Fruit fly (Drosophila melanogaster) whole organism, embryonic: ENCODE results near the gene CG12477.

Source experiments
- Abd-B ChIP-seq: fragments of 200-800 bp; sonication (Bioruptor generic); optimal IDR thresholded peaks from 2 replicates; lab custom pipeline; 2018; ENCODE audit warnings: missing biosample characterization, mild to moderate bottlenecking, missing genetic modification characterization, moderate library complexity
- Antp ChIP-seq: fragments of 200-800 bp; sonication (Bioruptor generic); optimal IDR thresholded peaks from 3 replicates; lab custom pipeline; 2016; ENCODE audit warnings: missing biosample characterization, missing genetic modification characterization
- B-H1 ChIP-seq: fragments of 200-800 bp; sonication (Bioruptor generic); IDR thresholded peaks from 3 replicates; pipeline ENCODE4 v1.3.6; 2022; ENCODE audit warnings: missing biosample characterization, missing genetic modification characterization
- CG10366 ChIP-seq: fragments of 200-800 bp; sonication (Bioruptor generic); IDR thresholded peaks from 2 replicates; pipeline ENCODE4 v1.3.6; 2022; ENCODE audit warnings: missing biosample characterization, missing genetic modification characterization
- CG11696 ChIP-seq: fragments of 200-800 bp; sonication (Bioruptor generic); IDR thresholded peaks from 2 replicates; pipeline ENCODE4 v1.3.6; 2022; ENCODE audit warnings: missing biosample characterization, missing genetic modification characterization
- CG16813 ChIP-seq: fragments of 200-800 bp; sonication (Bioruptor generic); IDR thresholded peaks from 3 replicates; pipeline ENCODE4 v1.3.6; 2022; ENCODE audit warnings: missing biosample characterization, missing genetic modification characterization; ENCODE audit not compliant: partially characterized antibody
- CG17385 ChIP-seq: fragments of 200-800 bp; sonication (Bioruptor generic); optimal IDR thresholded peaks from 3 replicates; lab custom pipeline; 2018; ENCODE audit warnings: missing biosample characterization, mild to moderate bottlenecking, missing genetic modification characterization
- CG17912 ChIP-seq: fragments of 200-800 bp; sonication (Bioruptor generic); optimal IDR thresholded peaks from 2 replicates; lab custom pipeline; 2018; ENCODE audit warnings: missing biosample characterization, mild to moderate bottlenecking, missing genetic modification characterization
- CG1832 ChIP-seq: fragments of 200-800 bp; sonication (Bioruptor generic); optimal IDR thresholded peaks from 2 replicates; lab custom pipeline; 2017; ENCODE audit warnings: missing biosample characterization, mild to moderate bottlenecking, missing genetic modification characterization, inconsistent platforms
- CG30403 ChIP-seq: fragments of 200-800 bp; sonication (Bioruptor generic); optimal IDR thresholded peaks from 3 replicates; lab custom pipeline; 2016; ENCODE audit warnings: missing biosample characterization, missing genetic modification characterization
- CG32772 ChIP-seq: fragments of 200-800 bp; sonication (Bioruptor generic); IDR thresholded peaks from 2 replicates; pipeline ENCODE4 v1.3.6; 2022; ENCODE audit warnings: missing biosample characterization, missing genetic modification characterization
- CG3281 ChIP-seq: fragments of 200-800 bp; sonication (Bioruptor generic); optimal IDR thresholded peaks from 3 replicates; lab custom pipeline; 2017; ENCODE audit warnings: missing biosample characterization, mild to moderate bottlenecking, missing genetic modification characterization
- CG34422 ChIP-seq: fragments of 200-800 bp; sonication (Bioruptor generic); IDR thresholded peaks from 3 replicates; pipeline ENCODE4 v1.3.6; 2022; ENCODE audit warnings: missing biosample characterization, missing genetic modification characterization
- CG4707 ChIP-seq: fragments of 200-800 bp; sonication (Bioruptor generic); optimal IDR thresholded peaks from 2 replicates; lab custom pipeline; 2018; ENCODE audit warnings: missing biosample characterization, mild to moderate bottlenecking, missing genetic modification characterization, moderate library complexity
- CG4854 ChIP-seq: fragments of 200-800 bp; sonication (Bioruptor generic); optimal IDR thresholded peaks from 2 replicates; lab custom pipeline; 2016; ENCODE audit warnings: missing biosample characterization, missing genetic modification characterization, inconsistent platforms
- CG6689 ChIP-seq: fragments of 200-800 bp; sonication (Bioruptor generic); IDR thresholded peaks from 2 replicates; pipeline ENCODE4 v1.3.6; 2022; ENCODE audit warnings: missing biosample characterization, missing genetic modification characterization
- CG7963 ChIP-seq: fragments of 200-800 bp; sonication (Bioruptor generic); IDR thresholded peaks from 3 replicates; pipeline ENCODE4 v1.3.6; 2022; ENCODE audit warnings: missing biosample characterization, missing genetic modification characterization; ENCODE audit not compliant: partially characterized antibody
- CG8388 ChIP-seq: fragments of 200-800 bp; sonication (Bioruptor generic); optimal IDR thresholded peaks from 2 replicates; lab custom pipeline; 2019; ENCODE audit warnings: missing biosample characterization, mild to moderate bottlenecking, missing genetic modification characterization, moderate library complexity
- CG8765 ChIP-seq: fragments of 200-800 bp; sonication (Bioruptor generic); IDR thresholded peaks from 2 replicates; pipeline ENCODE4 v1.3.6; 2022; ENCODE audit warnings: missing biosample characterization, missing genetic modification characterization
- CG9797 ChIP-seq: fragments of 200-800 bp; sonication (Bioruptor generic); optimal IDR thresholded peaks from 3 replicates; lab custom pipeline; 2018; ENCODE audit warnings: missing biosample characterization, mild to moderate bottlenecking, missing genetic modification characterization
- D19B ChIP-seq: fragments of 200-800 bp; sonication (Bioruptor generic); optimal IDR thresholded peaks from 2 replicates; lab custom pipeline; 2017; ENCODE audit warnings: missing biosample characterization, mild to moderate bottlenecking, missing genetic modification characterization
- ERR ChIP-seq: fragments of 200-800 bp; sonication (Bioruptor generic); optimal IDR thresholded peaks from 2 replicates; lab custom pipeline; 2016; ENCODE audit warnings: missing biosample characterization, missing genetic modification characterization
- Gsc ChIP-seq: fragments of 200-800 bp; sonication (Bioruptor generic); IDR thresholded peaks from 2 replicates; pipeline ENCODE4 v1.3.6; 2022; ENCODE audit warnings: missing biosample characterization, missing genetic modification characterization
- NC2α ChIP-seq: fragments of 200-800 bp; sonication (Bioruptor generic); optimal IDR thresholded peaks from 2 replicates; lab custom pipeline; 2016; ENCODE audit warnings: missing biosample characterization, missing genetic modification characterization
- Optix ChIP-seq: fragments of 200-800 bp; sonication (Bioruptor generic); IDR thresholded peaks from 3 replicates; pipeline ENCODE4 v1.3.6; 2022; ENCODE audit warnings: missing biosample characterization, missing genetic modification characterization
- Sin3A ChIP-seq: fragments of >200 bp; optimal IDR thresholded peaks from 2 replicates; lab custom pipeline; 2018
- Sox102F ChIP-seq: fragments of 200-800 bp; sonication (Bioruptor generic); optimal IDR thresholded peaks from 2 replicates; lab custom pipeline; 2018; ENCODE audit warnings: missing biosample characterization, mild to moderate bottlenecking, missing genetic modification characterization, moderate library complexity
- Spps ChIP-seq: fragments of 200-800 bp; sonication (Bioruptor generic); optimal IDR thresholded peaks from 2 replicates; lab custom pipeline; 2018; ENCODE audit warnings: missing biosample characterization, mild to moderate bottlenecking, missing genetic modification characterization
- ato ChIP-seq: fragments of 200-800 bp; sonication (Bioruptor generic); IDR thresholded peaks from 2 replicates; pipeline ENCODE4 v1.3.6; 2022; ENCODE audit warnings: missing biosample characterization, missing genetic modification characterization; ENCODE audit not compliant: partially characterized antibody
- chif ChIP-seq, 2 experiments: fragments of 200-800 bp; sonication (Bioruptor generic); optimal IDR thresholded peaks; 3 replicates each; lab custom pipeline; 2016; ENCODE audit warnings: missing biosample characterization in 2 of 2, missing genetic modification characterization in 2 of 2
- dmrt99B ChIP-seq: fragments of 200-800 bp; sonication (Bioruptor generic); optimal IDR thresholded peaks from 2 replicates; lab custom pipeline; 2018; ENCODE audit warnings: missing biosample characterization, mild to moderate bottlenecking, missing genetic modification characterization, moderate library complexity
- fd3F ChIP-seq: fragments of 200-800 bp; sonication (Bioruptor generic); optimal IDR thresholded peaks from 2 replicates; lab custom pipeline; 2018; ENCODE audit warnings: missing biosample characterization, mild to moderate bottlenecking, missing genetic modification characterization, moderate library complexity
- gcm2 ChIP-seq: fragments of 200-800 bp; sonication (Bioruptor generic); optimal IDR thresholded peaks from 2 replicates; lab custom pipeline; 2016; ENCODE audit warnings: missing biosample characterization, missing genetic modification characterization
- gem ChIP-seq: fragments of 200-800 bp; sonication (Bioruptor generic); optimal IDR thresholded peaks from 2 replicates; lab custom pipeline; 2019; ENCODE audit warnings: missing biosample characterization, mild to moderate bottlenecking, missing genetic modification characterization, moderate library complexity
- gfzf ChIP-seq: fragments of 200-800 bp; sonication (Bioruptor generic); optimal IDR thresholded peaks from 2 replicates; lab custom pipeline; 2016; ENCODE audit warnings: missing biosample characterization, mild to moderate bottlenecking, missing genetic modification characterization, moderate library complexity
- hbn ChIP-seq: fragments of 200-800 bp; sonication (Bioruptor generic); IDR thresholded peaks from 2 replicates; pipeline ENCODE4 v1.3.6; 2022; ENCODE audit warnings: missing biosample characterization, missing genetic modification characterization; ENCODE audit not compliant: partially characterized antibody
- ind ChIP-seq: fragments of 200-800 bp; sonication (Bioruptor generic); optimal IDR thresholded peaks from 3 replicates; lab custom pipeline; 2016; ENCODE audit warnings: missing biosample characterization, missing genetic modification characterization
- ken ChIP-seq: fragments of 200-800 bp; sonication (Bioruptor generic); IDR thresholded peaks from 3 replicates; pipeline ENCODE4 v1.3.6; 2022; ENCODE audit warnings: missing biosample characterization, missing genetic modification characterization
- lbe ChIP-seq: fragments of 200-800 bp; sonication (Bioruptor generic); optimal IDR thresholded peaks from 2 replicates; lab custom pipeline; 2016; ENCODE audit warnings: missing biosample characterization, mild to moderate bottlenecking, missing genetic modification characterization
- lmd ChIP-seq: fragments of 200-800 bp; sonication (Bioruptor generic); IDR thresholded peaks from 2 replicates; pipeline ENCODE4 v1.3.6; 2022; ENCODE audit warnings: missing biosample characterization, missing genetic modification characterization
- mam ChIP-seq: fragments of 200-800 bp; sonication (Bioruptor generic); optimal IDR thresholded peaks from 3 replicates; lab custom pipeline; 2016; ENCODE audit warnings: missing biosample characterization, missing genetic modification characterization
- org-1 ChIP-seq: fragments of 200-800 bp; sonication (Bioruptor generic); optimal IDR thresholded peaks from 2 replicates; lab custom pipeline; 2017; ENCODE audit warnings: missing biosample characterization, missing genetic modification characterization
- peb ChIP-seq: fragments of 200-800 bp; sonication (Bioruptor generic); IDR thresholded peaks from 2 replicates; pipeline ENCODE4 v1.3.6; 2022; ENCODE audit warnings: missing biosample characterization, missing genetic modification characterization
- pnt ChIP-seq: fragments of 200-800 bp; sonication (Bioruptor generic); optimal IDR thresholded peaks from 3 replicates; lab custom pipeline; 2016; ENCODE audit warnings: missing biosample characterization, missing genetic modification characterization
- pzg ChIP-seq: fragments of 200-800 bp; sonication (Bioruptor generic); optimal IDR thresholded peaks from 3 replicates; lab custom pipeline; 2018; ENCODE audit warnings: missing biosample characterization, mild to moderate bottlenecking, missing genetic modification characterization, moderate library complexity
- row ChIP-seq: fragments of 200-800 bp; sonication (Bioruptor generic); IDR thresholded peaks from 3 replicates; pipeline ENCODE4 v1.3.6; 2022; ENCODE audit warnings: missing biosample characterization, missing genetic modification characterization
- slou ChIP-seq: fragments of 200-800 bp; sonication (Bioruptor generic); optimal IDR thresholded peaks from 3 replicates; lab custom pipeline; 2016; ENCODE audit warnings: missing biosample characterization, missing genetic modification characterization
- stc ChIP-seq: fragments of 200-800 bp; sonication (Bioruptor generic); IDR thresholded peaks from 2 replicates; pipeline ENCODE4 v1.3.6; 2022; ENCODE audit warnings: missing biosample characterization, missing genetic modification characterization
- vfl ChIP-seq: fragments of 200-800 bp; sonication (Bioruptor generic); optimal IDR thresholded peaks from 2 replicates; lab custom pipeline; 2016; ENCODE audit warnings: missing biosample characterization, missing genetic modification characterization
- zen2 ChIP-seq: fragments of 200-800 bp; sonication (Bioruptor generic); IDR thresholded peaks from 3 replicates; pipeline ENCODE4 v1.3.6; 2022; ENCODE audit warnings: missing biosample characterization, missing genetic modification characterization; ENCODE audit not compliant: partially characterized antibody

The CG12477 gene

DNA sequence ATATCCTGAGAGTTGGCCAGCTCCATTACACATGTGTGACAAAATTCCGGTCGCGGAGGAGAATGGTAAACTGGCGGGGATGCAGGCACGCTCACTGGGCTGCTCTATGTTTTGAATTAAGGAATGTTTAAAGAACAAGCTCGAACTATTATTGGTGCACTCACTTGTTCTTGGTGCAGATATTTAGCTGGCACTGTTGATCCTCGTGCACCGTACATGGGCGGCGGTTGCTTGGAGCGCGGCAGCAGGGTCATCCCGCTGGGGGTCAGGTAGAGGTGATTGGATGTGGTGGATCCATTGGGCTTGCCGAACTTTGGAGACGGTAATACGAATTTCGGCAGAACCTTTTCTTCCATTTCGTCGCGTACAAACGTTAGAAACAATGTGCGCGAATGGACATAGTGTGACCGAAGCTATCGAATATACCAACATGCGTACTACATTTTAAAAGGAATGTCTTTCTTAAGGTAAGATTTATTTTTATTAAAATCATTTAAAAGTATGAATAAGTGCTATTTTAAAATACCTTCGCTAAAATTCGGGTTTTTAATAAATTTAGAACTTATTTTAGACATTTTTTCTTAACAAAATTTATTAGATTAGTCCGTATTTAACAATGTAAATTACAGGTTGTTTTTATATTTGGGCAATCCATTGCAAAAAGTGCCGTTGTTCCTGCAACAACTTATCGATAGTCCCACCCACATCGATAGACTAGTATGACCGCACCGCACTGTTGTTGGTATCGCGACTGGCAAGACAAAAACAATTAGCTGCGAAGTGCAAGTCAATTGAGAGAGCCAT lies 25.1 kb upstream of the CG12477 start, which contains the start of the genes Nufip and Atg3 (continued):
- TF ChIP-seq CG3281 (GFP tag; lab: Kevin White, UChicago) (no peak), hbn (GFP tag; lab: Robert Waterston, UW) (peak; percentile 75), D19B (GFP tag; lab: Kevin White, UChicago) (no peak), CG1832 (no peak), ERR (GFP tag; lab: Kevin White, UChicago) (no peak), gem (peak; percentile 64), dmrt99B (tag; lab: Kevin White, UChicago) (peak; percentile 22), stc (no peak), CG9797 (GFP tag; lab: Kevin White, UChicago) (peak; percentile 80), CG4707 (GFP tag; lab: Kevin White, UChicago) (no peak), Spps (tag; lab: Kevin White, UChicago) (no peak), NC2α (no peak), CG32772 (GFP tag; lab: Robert Waterston, UW) (no peak), ken (GFP tag; lab: Robert Waterston, UW) (no peak), pnt (no peak), vfl (no peak), CG34422 (GFP tag; lab: Robert Waterston, UW) (0 out of 3 replicates have a peak, but pooled peaks have one; percentile 12), fd3F (GFP tag; lab: Kevin White, UChicago) (no peak), CG7963 (GFP tag; lab: Robert Waterston, UW) (peak; percentile 49; the same call in 1 of the 3 replicates), B-H1 (GFP tag; lab: Robert Waterston, UW) (no peak), lmd (GFP tag; lab: Robert Waterston, UW) (no peak), Abd-B (no peak), slou (no peak), row (GFP tag; lab: Robert Waterston, UW) (peak; percentile 76), Sox102F (GFP tag; lab: Kevin White, UChicago) (no peak), CG8765 (GFP tag; lab: Robert Waterston, UW) (no peak), CG4854 (GFP tag; lab: Kevin White, UChicago) (no peak), Optix (GFP tag; lab: Robert Waterston, UW) (no peak), CG17912 (no peak), lbe (GFP tag; lab: Kevin White, UChicago) (no peak), Sin3A (lab: Kevin White, UChicago) (peak; percentile 66), zen2 (GFP tag; lab: Robert Waterston, UW) (peak; percentile 57; the same call in 2 of the 3 replicates), Gsc (GFP tag; lab: Robert Waterston, UW) (no peak), CG8388 (GFP tag; lab: Kevin White, UChicago) (peak; percentile 99), ind (GFP tag; lab: Kevin White, UChicago) (peak; percentile 11), CG10366 (GFP tag; lab: Robert Waterston, UW) (no peak), chif (GFP tag; optimal IDR thresholded peaks at IDR 0.05; lab: Kevin White, UChicago) (peak in 1 of 2 experiments; percentile 36), org-1 (GFP tag; lab: Kevin White, UChicago) (no peak), CG11696 (GFP tag; lab: Robert Waterston, UW) (no peak), CG16813 (GFP tag; lab: Robert Waterston, UW) (peak; percentile 74), Antp (GFP tag; lab: Kevin White, UChicago) (no peak), ato (GFP tag; lab: Robert Waterston, UW) (peak; percentile 44), CG30403 (GFP tag; lab: Kevin White, UChicago) (peak; percentile 46), mam (GFP tag; lab: Kevin White, UChicago) (no peak), CG17385 (GFP tag; lab: Kevin White, UChicago) (no peak), gcm2 (GFP tag; lab: Kevin White, UChicago) (no peak), pzg (peak; percentile 66), peb (GFP tag; lab: Robert Waterston, UW) (no peak), CG6689 (GFP tag; lab: Robert Waterston, UW) (no peak), gfzf (GFP tag; lab: Kevin White, UChicago) (peak; percentile 76)
